Worm (Caenorhabditis elegans) whole organism, L4 larva: Measurements from ENCODE around the gene C53C7.3.

Source experiments
- ceh-28 ChIP-seq: fragments of 150-350 bp; optimal IDR thresholded peaks from 2 replicates; lab custom pipeline; 2014; ENCODE audit warnings: missing biosample characterization, missing genetic modification reagents, missing genetic modification characterization
- ctbp-1 ChIP-seq: fragments of 200-800 bp; sonication (Bioruptor generic); IDR thresholded peaks from 2 replicates; pipeline ENCODE4 v1.3.6; 2022; ENCODE audit warnings: missing genetic modification reagents, missing genetic modification characterization, missing compliant biosample characterization
- gei-8 ChIP-seq: fragments of 200-800 bp; sonication (Bioruptor generic); optimal IDR thresholded peaks from 2 replicates; lab custom pipeline; 2018; ENCODE audit warnings: mild to moderate bottlenecking, missing genetic modification characterization, missing compliant biosample characterization
- lin-15B ChIP-seq: fragments of 150-350 bp; sonication (generic microtip); optimal IDR thresholded peaks from 3 replicates; lab custom pipeline; 2014; ENCODE audit warnings: missing biosample characterization, missing genetic modification characterization
- lin-39 ChIP-seq: fragments of 150-350 bp; optimal IDR thresholded peaks from 2 replicates; lab custom pipeline; 2014; ENCODE audit warnings: missing biosample characterization, missing genetic modification reagents, missing genetic modification characterization
- mxl-2 ChIP-seq: fragments of 200-800 bp; sonication (Bioruptor generic); conservative IDR thresholded peaks from 2 replicates; pipeline ENCODE4 v1.3.6; 2022; ENCODE audit warnings: missing genetic modification reagents, missing genetic modification characterization, missing compliant biosample characterization
- nhr-237 ChIP-seq: sonication (generic microtip); optimal IDR thresholded peaks from 2 replicates; lab custom pipeline; 2017; ENCODE audit warnings: missing biosample characterization, missing genetic modification characterization
- rbr-2 ChIP-seq: sonication (generic microtip); optimal IDR thresholded peaks from 2 replicates; lab custom pipeline; 2016; ENCODE audit warnings: missing genotype, missing genetic modification characterization, missing compliant biosample characterization
- saeg-2 ChIP-seq: fragments of 200-800 bp; sonication (Bioruptor generic); IDR thresholded peaks from 2 replicates; pipeline ENCODE4 v1.3.6; 2022; ENCODE audit warnings: missing genetic modification reagents, missing genetic modification characterization, missing compliant biosample characterization
- snpc-1.2 ChIP-seq: fragments of 200-800 bp; sonication (Bioruptor generic); IDR thresholded peaks from 2 replicates; pipeline ENCODE4 v1.3.6; 2022; ENCODE audit warnings: missing genetic modification reagents, missing genetic modification characterization, missing compliant biosample characterization
- unc-39 ChIP-seq: sonication (generic microtip); optimal IDR thresholded peaks from 2 replicates; lab custom pipeline; 2017; ENCODE audit warnings: missing biosample characterization, missing genetic modification characterization
- unc-62 ChIP-seq, 3 experiments: fragments of 150-350 bp in 1 of 3; sonication (generic microtip); optimal IDR thresholded peaks in 2 of 3; peaks in 1 of 3; 1 replicate in 1 of 3; 2 replicates in 2 of 3; lab custom pipeline; 2014 to 2017; ENCODE audit warnings: missing biosample characterization in 3 of 3, missing genetic modification characterization in 3 of 3, missing genetic modification reagents in 3 of 3, missing genotype in 1 of 3

DNA sequence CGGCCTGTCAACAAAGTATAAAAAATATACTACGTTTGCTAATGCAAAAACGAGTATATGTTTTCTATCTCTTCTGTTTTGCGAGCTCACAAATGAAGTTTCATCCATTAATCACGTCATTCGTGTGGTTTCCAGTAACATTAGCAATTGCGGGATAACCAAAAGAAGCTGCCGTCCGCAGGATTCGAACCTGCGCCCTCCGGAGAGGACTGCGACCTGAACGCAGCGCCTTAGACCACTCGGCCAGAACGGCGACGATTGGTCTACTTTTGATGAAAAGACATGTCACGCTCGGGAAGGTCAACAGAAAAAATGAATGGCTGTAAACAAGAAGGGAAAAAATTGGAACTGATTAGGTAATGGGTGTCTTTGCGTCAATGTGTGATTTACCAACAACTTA lies 9.6 kb upstream of the C53C7.3 start:
- no peak for TF ChIP-seq unc-39 (tag; lab: Kevin White, UChicago)
- no peak for TF ChIP-seq lin-15B (tag; lab: Kevin White, UChicago)
- no peak for TF ChIP-seq mxl-2 (GFP tag; lab: Robert Waterston, UW)
- no peak for TF ChIP-seq nhr-237 (tag; lab: Kevin White, UChicago)
- peak; percentile 86 for TF ChIP-seq snpc-1.2 (GFP tag; lab: Robert Waterston, UW)
- no peak for TF ChIP-seq lin-39 (tag; lab: Kevin White, UChicago)
- peak; percentile 62; the same call in 1 of the 2 replicates for TF ChIP-seq saeg-2
- TF ChIP-seq ceh-28 (tag; lab: Kevin White, UChicago), result no peak
- no peak for TF ChIP-seq gei-8 (GFP tag; lab: Kevin White, UChicago)
- peak in 1 of 2 experiments; percentile 41 for TF ChIP-seq unc-62 (GFP tag; optimal IDR thresholded peaks at IDR 0.05 in 1 of 2; lab: Kevin White, UChicago)
- no peak for TF ChIP-seq unc-62 (tag; optimal IDR thresholded peaks at IDR 0.05; lab: Kevin White, UChicago)
- 0 out of 2 replicates have a peak, but pooled peaks have one; percentile 32 for TF ChIP-seq ctbp-1 (GFP tag; lab: Robert Waterston, UW)
- TF ChIP-seq rbr-2, result peak; percentile 59
